Fruit fly (Drosophila melanogaster): Measurements from ENCODE around the gene GstD5.

dm6 chr3R:12381130-12381700, 5.7 kb downstream of the GstD5 start:
- no peak for TF ChIP-seq gl (tag; optimal IDR thresholded peaks at IDR 0.05)
- peak; percentile 67 for TF ChIP-seq CG4496 (GFP tag; IDR thresholded peaks at IDR 0.05)
